Worm (Caenorhabditis elegans) whole organism, young adult: ENCODE measurements around the gene T24H10.5.

Source experiments
- B0336.3 ChIP-seq: fragments of 200-800 bp; sonication (Bioruptor generic); IDR thresholded peaks from 2 replicates; pipeline ENCODE4 v1.3.6; 2022; ENCODE audit warnings: missing genetic modification characterization, missing compliant biosample characterization
- F33H1.4 ChIP-seq: fragments of 200-800 bp; sonication (Bioruptor generic); IDR thresholded peaks from 2 replicates; pipeline ENCODE4 v1.3.6; 2022; ENCODE audit warnings: missing genetic modification reagents, missing genetic modification characterization, missing compliant biosample characterization
- Y53G8AR.9 ChIP-seq: fragments of 200-800 bp; sonication (Bioruptor generic); conservative IDR thresholded peaks from 2 replicates; pipeline ENCODE4 v1.3.6; 2022; ENCODE audit warnings: missing genetic modification reagents, missing genetic modification characterization, missing compliant biosample characterization
- ZK185.1 ChIP-seq: sonication (generic microtip); optimal IDR thresholded peaks from 2 replicates; lab custom pipeline; 2016; ENCODE audit warnings: mild to moderate bottlenecking, missing genetic modification characterization, missing compliant biosample characterization; ENCODE audit not compliant: poor library complexity, severe bottlenecking
- atf-7 ChIP-seq: sonication (generic microtip); optimal IDR thresholded peaks from 2 replicates; lab custom pipeline; 2017; ENCODE audit warnings: mild to moderate bottlenecking, missing genetic modification characterization, missing compliant biosample characterization
- attf-5 ChIP-seq: fragments of 200-800 bp; sonication (Bioruptor generic); optimal IDR thresholded peaks from 2 replicates; lab custom pipeline; 2018; ENCODE audit warnings: mild to moderate bottlenecking, missing genetic modification characterization, missing compliant biosample characterization
- cebp-1 ChIP-seq, 2 experiments: fragments of 200-800 bp in 1 of 2; sonication (Bioruptor generic) in 1 of 2; sonication (generic microtip) in 1 of 2; IDR thresholded peaks in 1 of 2; optimal IDR thresholded peaks in 1 of 2; 2 replicates each; pipeline versions ENCODE4 v1.3.6 to Lab custom; 2017 to 2022; ENCODE audit warnings: missing compliant biosample characterization in 2 of 2, missing genetic modification characterization in 2 of 2, mild to moderate bottlenecking in 1 of 2, missing genetic modification reagents in 1 of 2, moderate library complexity in 1 of 2
- ceh-27 ChIP-seq: fragments of 200-800 bp; sonication (Bioruptor generic); optimal IDR thresholded peaks from 2 replicates; lab custom pipeline; 2018; ENCODE audit warnings: mild to moderate bottlenecking, missing genetic modification characterization, moderate library complexity, missing compliant biosample characterization
- ceh-40 ChIP-seq: fragments of 200-800 bp; sonication (Bioruptor generic); IDR thresholded peaks from 2 replicates; pipeline ENCODE4 v1.3.6; 2022; ENCODE audit warnings: missing genetic modification characterization, missing compliant biosample characterization
- dox-1 ChIP-seq: fragments of 200-800 bp; sonication (Bioruptor generic); IDR thresholded peaks from 2 replicates; pipeline ENCODE4 v1.3.6; 2022; ENCODE audit warnings: missing genetic modification reagents, missing genetic modification characterization, missing compliant biosample characterization
- egl-18 ChIP-seq: fragments of 200-800 bp; sonication (Bioruptor generic); IDR thresholded peaks from 2 replicates; pipeline ENCODE4 v1.3.6; 2022; ENCODE audit warnings: missing genetic modification reagents, missing genetic modification characterization, missing compliant biosample characterization
- fkh-3 ChIP-seq: sonication (generic microtip); optimal IDR thresholded peaks from 2 replicates; lab custom pipeline; 2016; ENCODE audit warnings: mild to moderate bottlenecking, missing genetic modification characterization, missing compliant biosample characterization
- gei-17 ChIP-seq: fragments of 200-800 bp; sonication (Bioruptor generic); optimal IDR thresholded peaks from 2 replicates; lab custom pipeline; 2018; ENCODE audit warnings: mild to moderate bottlenecking, missing genetic modification characterization, missing compliant biosample characterization
- hlh-12 ChIP-seq: sonication (generic microtip); optimal IDR thresholded peaks from 2 replicates; lab custom pipeline; 2016; ENCODE audit warnings: missing genetic modification characterization, missing compliant biosample characterization
- hmg-1.2 ChIP-seq: fragments of 200-800 bp; sonication (Bioruptor generic); IDR thresholded peaks from 2 replicates; pipeline ENCODE4 v1.3.6; 2022; ENCODE audit warnings: missing genetic modification reagents, missing genetic modification characterization, missing compliant biosample characterization
- let-607 ChIP-seq, 2 experiments: fragments of 200-800 bp in 1 of 2; sonication (Bioruptor generic) in 1 of 2; sonication (generic microtip) in 1 of 2; optimal IDR thresholded peaks; 2 replicates each; lab custom pipeline; 2016 to 2018; ENCODE audit warnings: mild to moderate bottlenecking in 2 of 2, missing compliant biosample characterization in 2 of 2, missing genetic modification characterization in 2 of 2, moderate library complexity in 2 of 2, missing genotype in 1 of 2
- lin-40 ChIP-seq: sonication (generic microtip); optimal IDR thresholded peaks from 2 replicates; lab custom pipeline; 2016; ENCODE audit warnings: missing genetic modification characterization, mild to moderate bottlenecking, missing compliant biosample characterization, missing genotype, missing genetic modification reagents
- lin-54 ChIP-seq: fragments of 200-800 bp; sonication (Bioruptor generic); optimal IDR thresholded peaks from 2 replicates; lab custom pipeline; 2018; ENCODE audit warnings: mild to moderate bottlenecking, missing genetic modification characterization, missing compliant biosample characterization
- lir-1 ChIP-seq: fragments of 200-800 bp; sonication (Bioruptor generic); conservative IDR thresholded peaks from 2 replicates; pipeline ENCODE4 v1.3.6; 2022; ENCODE audit warnings: missing genetic modification reagents, missing genetic modification characterization, missing compliant biosample characterization
- madf-10 ChIP-seq: sonication (generic microtip); optimal IDR thresholded peaks from 2 replicates; lab custom pipeline; 2016; ENCODE audit warnings: mild to moderate bottlenecking, missing genetic modification characterization, missing compliant biosample characterization
- mcd-1 ChIP-seq: fragments of 200-800 bp; sonication (Bioruptor generic); IDR thresholded peaks from 2 replicates; pipeline ENCODE4 v1.3.6; 2022; ENCODE audit warnings: missing genetic modification reagents, missing genetic modification characterization, missing compliant biosample characterization
- mes-4 ChIP-seq: sonication (generic microtip); optimal IDR thresholded peaks from 2 replicates; lab custom pipeline; 2016; ENCODE audit warnings: missing genotype, missing genetic modification characterization, missing compliant biosample characterization
- nfya-1 ChIP-seq: sonication (generic microtip); optimal IDR thresholded peaks from 2 replicates; lab custom pipeline; 2017; ENCODE audit warnings: antibody characterized with exemption, missing compliant biosample characterization, missing genetic modification characterization, borderline replicate concordance; ENCODE audit not compliant: insufficient read depth
- nfya-2 ChIP-seq: fragments of 200-800 bp; sonication (Bioruptor generic); IDR thresholded peaks from 2 replicates; pipeline ENCODE4 v1.3.6; 2022; ENCODE audit warnings: missing genetic modification reagents, missing genetic modification characterization, missing compliant biosample characterization
- nhr-80 ChIP-seq: sonication (generic microtip); optimal IDR thresholded peaks from 2 replicates; lab custom pipeline; 2016; ENCODE audit warnings: missing genetic modification characterization, missing compliant biosample characterization
- repo-1 ChIP-seq: sonication (generic microtip); optimal IDR thresholded peaks from 2 replicates; lab custom pipeline; 2017; ENCODE audit warnings: mild to moderate bottlenecking, missing genetic modification characterization, missing compliant biosample characterization
- rpc-1 ChIP-seq, 2 experiments: fragments of 150-350 bp in 1 of 2; sonication (generic microtip) in 1 of 2; optimal IDR thresholded peaks; 2 replicates each; lab custom pipeline; 2014 to 2018; ENCODE audit warnings: missing biosample characterization in 1 of 2, missing genetic modification characterization in 1 of 2, missing genetic modification reagents in 1 of 2, missing genotype in 1 of 2
- snpc-1.3 ChIP-seq: sonication (generic microtip); optimal IDR thresholded peaks from 2 replicates; lab custom pipeline; 2017; ENCODE audit warnings: missing genetic modification characterization, mild to moderate bottlenecking, missing compliant biosample characterization, antibody characterized with exemption, moderate library complexity, missing genotype, missing genetic modification reagents; ENCODE audit not compliant: insufficient read depth
- tbp1 ChIP-seq: fragments of 200-800 bp; sonication (Bioruptor generic); optimal IDR thresholded peaks from 2 replicates; lab custom pipeline; 2018; ENCODE audit warnings: mild to moderate bottlenecking, missing genetic modification characterization, missing compliant biosample characterization
- unc-130 ChIP-seq: sonication (generic microtip); optimal IDR thresholded peaks from 2 replicates; lab custom pipeline; 2016; ENCODE audit warnings: missing genetic modification reagents, missing genetic modification characterization, missing compliant biosample characterization
- ztf-18 ChIP-seq: sonication (generic microtip); optimal IDR thresholded peaks from 2 replicates; lab custom pipeline; 2016; ENCODE audit warnings: missing genotype, mild to moderate bottlenecking, missing genetic modification characterization, missing compliant biosample characterization
- ztf-26 ChIP-seq: sonication (generic microtip); optimal IDR thresholded peaks from 2 replicates; lab custom pipeline; 2017; ENCODE audit warnings: missing genetic modification characterization, missing compliant biosample characterization
- ztf-6 ChIP-seq: fragments of 200-800 bp; sonication (Bioruptor generic); IDR thresholded peaks from 2 replicates; pipeline ENCODE4 v1.3.6; 2022; ENCODE audit warnings: missing genetic modification reagents, missing genetic modification characterization, missing compliant biosample characterization

The T24H10.5 gene

ce11 chrII:9112851-9113250 is 12.0 kb downstream of the T24H10.5 start, which contains the start of gene jun-1 (continued):
- TF ChIP-seq lir-1 (GFP tag; lab: Robert Waterston, UW) = no peak
- TF ChIP-seq F33H1.4 = no peak
- TF ChIP-seq attf-5 = peak; percentile 69
- no peak for TF ChIP-seq ceh-40 (GFP tag; lab: Robert Waterston, UW)
- TF ChIP-seq repo-1 (tag; lab: Kevin White, UChicago) = no peak
- no peak for TF ChIP-seq unc-130 (GFP tag; lab: Kevin White, UChicago)
- peak; percentile 41 for TF ChIP-seq madf-10 (tag; lab: Kevin White, UChicago)
- peak; percentile 28 for TF ChIP-seq lin-54
- TF ChIP-seq gei-17 (GFP tag; lab: Kevin White, UChicago) = peak; percentile 23
- TF ChIP-seq mcd-1 (GFP tag; lab: Robert Waterston, UW) = no peak; the same call in 1 of the 2 replicates
- TF ChIP-seq cebp-1 (GFP tag; IDR thresholded peaks at IDR 0.05; lab: Robert Waterston, UW) = no peak
- peak; percentile 78 for TF ChIP-seq cebp-1 (tag; optimal IDR thresholded peaks at IDR 0.05; lab: Kevin White, UChicago)
- peak; percentile 21 for TF ChIP-seq tbp1 (GFP tag; lab: Kevin White, UChicago)
- peak; percentile 69 for TF ChIP-seq ztf-26 (tag; lab: Kevin White, UChicago)
- no peak for TF ChIP-seq nfya-1 (tag; lab: Kevin White, UChicago)
- peak; percentile 34 for TF ChIP-seq ZK185.1

- TF ChIP-seq snpc-1.3 (tag; lab: Kevin White, UChicago) (no peak), nhr-80 (tag; lab: Kevin White, UChicago) (peak; percentile 85), attf-5 (peak; percentile 62), let-607 (tag; optimal IDR thresholded peaks at IDR 0.05; lab: Kevin White, UChicago) (peak; percentile 38 to 76), ztf-26 (tag; lab: Kevin White, UChicago) (peak; percentile 11), tbp1 (GFP tag; lab: Kevin White, UChicago) (peak; percentile 33), fkh-3 (tag; lab: Kevin White, UChicago) (no peak), ztf-6 (no peak), egl-18 (GFP tag; lab: Robert Waterston, UW) (no peak), mes-4 (tag; lab: Kevin White, UChicago) (no peak), ztf-18 (tag; lab: Kevin White, UChicago) (peak; percentile 43), dox-1 (GFP tag; lab: Robert Waterston, UW) (peak; percentile 81), hmg-1.2 (GFP tag; lab: Robert Waterston, UW) (peak; percentile 76), nfya-2 (GFP tag; lab: Robert Waterston, UW) (no peak), lin-40 (tag; lab: Kevin White, UChicago) (peak; percentile 31), cebp-1 (GFP tag; IDR thresholded peaks at IDR 0.05; lab: Robert Waterston, UW) (no peak), cebp-1 (tag; optimal IDR thresholded peaks at IDR 0.05; lab: Kevin White, UChicago) (peak; percentile 71), atf-7 (tag; lab: Kevin White, UChicago) (peak; percentile 42), mcd-1 (GFP tag; lab: Robert Waterston, UW) (peak; percentile 45), Y53G8AR.9 (GFP tag; lab: Robert Waterston, UW) (0 out of 2 replicates have a peak, but pooled peaks have one; percentile 28), F33H1.4 (no peak), madf-10 (tag; lab: Kevin White, UChicago) (peak; percentile 13), rpc-1 (optimal IDR thresholded peaks at IDR 0.05; lab: Kevin White, UChicago) (no peak), rpc-1 (tag; optimal IDR thresholded peaks at IDR 0.05; lab: Kevin White, UChicago) (no peak), ceh-27 (GFP tag; lab: Kevin White, UChicago) (no peak), B0336.3 (GFP tag; lab: Robert Waterston, UW) (peak; percentile 38; the same call in 1 of the 2 replicates)
Observed at ce11 chrII:9113759-9114158, 12.9 kb downstream of the T24H10.5 start.

ce11 chrII:9114972-9115371 is 14.1 kb downstream of the T24H10.5 start:
- no peak for TF ChIP-seq cebp-1 (GFP tag; IDR thresholded peaks at IDR 0.05; lab: Robert Waterston, UW)
- peak; percentile 68 for TF ChIP-seq cebp-1 (tag; optimal IDR thresholded peaks at IDR 0.05; lab: Kevin White, UChicago)
- no peak for TF ChIP-seq hlh-12 (tag; lab: Kevin White, UChicago)
